Worm (Caenorhabditis elegans) whole organism, L4 larva: ENCODE results near the gene sre-20.

Experiments
- F26F4.8 ChIP-seq: fragments of 200-800 bp; sonication (Bioruptor generic); conservative IDR thresholded peaks from 2 replicates; pipeline ENCODE4 v1.3.6; 2022; ENCODE audit warnings: missing genetic modification characterization, missing compliant biosample characterization
- F44E2.7 ChIP-seq: fragments of 200-800 bp; sonication (Bioruptor generic); IDR thresholded peaks from 2 replicates; pipeline ENCODE4 v2.1.2; 2022; ENCODE audit warnings: missing genetic modification characterization, missing compliant biosample characterization
- T26A8.4 ChIP-seq: fragments of 200-800 bp; sonication (Bioruptor generic); IDR thresholded peaks from 2 replicates; pipeline ENCODE4 v1.3.6; 2022; ENCODE audit warnings: missing genetic modification characterization, missing compliant biosample characterization
- Y105C5A.15 ChIP-seq: fragments of 200-800 bp; sonication (Bioruptor generic); IDR thresholded peaks from 2 replicates; pipeline ENCODE4 v1.3.6; 2022; ENCODE audit warnings: missing genetic modification characterization, missing compliant biosample characterization
- ZK546.5 ChIP-seq, 2 experiments: sonication (generic microtip); optimal IDR thresholded peaks; 2 replicates each; lab custom pipeline; 2017; ENCODE audit warnings: missing biosample characterization in 2 of 2, missing genetic modification characterization in 2 of 2
- aha-1 ChIP-seq: fragments of 150-350 bp; peaks from one replicate; lab custom pipeline; 2014; ENCODE audit warnings: missing biosample characterization, missing genetic modification characterization
- ceh-28 ChIP-seq: fragments of 150-350 bp; optimal IDR thresholded peaks from 2 replicates; lab custom pipeline; 2014; ENCODE audit warnings: missing biosample characterization, missing genetic modification reagents, missing genetic modification characterization
- ceh-32 ChIP-seq: sonication (generic microtip); optimal IDR thresholded peaks from 2 replicates; lab custom pipeline; 2016; ENCODE audit warnings: mild to moderate bottlenecking, missing genetic modification characterization, missing compliant biosample characterization; ENCODE audit not compliant: poor library complexity
- ceh-44 ChIP-seq: fragments of 200-800 bp; sonication (Bioruptor generic); IDR thresholded peaks from 2 replicates; pipeline ENCODE4 v1.3.6; 2022; ENCODE audit warnings: missing genetic modification reagents, missing genetic modification characterization, missing compliant biosample characterization
- ceh-62 ChIP-seq: sonication (generic microtip); optimal IDR thresholded peaks from 2 replicates; lab custom pipeline; 2017; ENCODE audit warnings: missing biosample characterization, missing genetic modification characterization
- ceh-82 ChIP-seq: sonication (generic microtip); optimal IDR thresholded peaks from 2 replicates; lab custom pipeline; 2017; ENCODE audit warnings: missing biosample characterization, missing genetic modification characterization
- ces-1 ChIP-seq: fragments of 150-350 bp; sonication (generic microtip); optimal IDR thresholded peaks from 4 replicates; lab custom pipeline; 2014; ENCODE audit warnings: missing biosample characterization, missing genetic modification reagents, missing genetic modification characterization
- daf-16 ChIP-seq, 3 experiments: sonication (generic microtip); optimal IDR thresholded peaks; 2 replicates each; lab custom pipeline; 2016 to 2017; ENCODE audit warnings: missing genetic modification characterization in 3 of 3, missing genetic modification reagents in 3 of 3, mild to moderate bottlenecking in 2 of 3, missing compliant biosample characterization in 2 of 3, missing biosample characterization in 1 of 3, moderate library complexity in 1 of 3
- daf-8 ChIP-seq: fragments of 200-800 bp; sonication (Bioruptor generic); IDR thresholded peaks from 2 replicates; pipeline ENCODE4 v1.3.6; 2022; ENCODE audit warnings: missing genetic modification characterization, missing compliant biosample characterization
- dmd-6 ChIP-seq: fragments of 200-800 bp; sonication (Bioruptor generic); IDR thresholded peaks from 2 replicates; pipeline ENCODE4 v1.3.6; 2022; ENCODE audit warnings: missing genetic modification reagents, missing genetic modification characterization, missing compliant biosample characterization
- dmd-9 ChIP-seq: fragments of 200-800 bp; sonication (Bioruptor generic); IDR thresholded peaks from 2 replicates; pipeline ENCODE4 v1.3.6; 2022; ENCODE audit warnings: missing genetic modification reagents, missing genetic modification characterization, missing compliant biosample characterization
- dve-1 ChIP-seq: sonication (generic microtip); optimal IDR thresholded peaks from 2 replicates; lab custom pipeline; 2017; ENCODE audit warnings: antibody characterized with exemption, mild to moderate bottlenecking, missing genetic modification characterization, missing compliant biosample characterization; ENCODE audit not compliant: insufficient read depth
- fkh-10 ChIP-seq: fragments of 150-350 bp; optimal IDR thresholded peaks from 2 replicates; lab custom pipeline; 2014; ENCODE audit warnings: missing biosample characterization, missing genetic modification reagents, missing genetic modification characterization
- gei-8 ChIP-seq: fragments of 200-800 bp; sonication (Bioruptor generic); optimal IDR thresholded peaks from 2 replicates; lab custom pipeline; 2018; ENCODE audit warnings: mild to moderate bottlenecking, missing genetic modification characterization, missing compliant biosample characterization
- hlh-11 ChIP-seq: fragments of 200-800 bp; sonication (Bioruptor generic); optimal IDR thresholded peaks from 2 replicates; lab custom pipeline; 2018; ENCODE audit warnings: mild to moderate bottlenecking, missing genetic modification characterization, missing compliant biosample characterization
- lin-1 ChIP-seq: fragments of 200-800 bp; sonication (Bioruptor generic); IDR thresholded peaks from 2 replicates; pipeline ENCODE4 v1.3.6; 2022; ENCODE audit warnings: missing genetic modification reagents, missing genetic modification characterization, missing compliant biosample characterization
- lin-39 ChIP-seq: fragments of 150-350 bp; optimal IDR thresholded peaks from 2 replicates; lab custom pipeline; 2014; ENCODE audit warnings: missing biosample characterization, missing genetic modification reagents, missing genetic modification characterization
- lsy-2 ChIP-seq, 2 experiments: fragments of 150-350 bp in 1 of 2; sonication (generic microtip) in 1 of 2; optimal IDR thresholded peaks; 2 replicates each; lab custom pipeline; 2014 to 2017; ENCODE audit warnings: missing biosample characterization in 2 of 2, missing genetic modification characterization in 2 of 2
- madf-5 ChIP-seq, 2 experiments: fragments of 200-800 bp; sonication (Bioruptor generic); IDR thresholded peaks; 2 replicates each; pipeline ENCODE4 v1.3.6; 2022; ENCODE audit warnings: missing compliant biosample characterization in 2 of 2, missing genetic modification characterization in 2 of 2
- mep-1 ChIP-seq: fragments of 150-350 bp; sonication (generic microtip); optimal IDR thresholded peaks from 3 replicates; lab custom pipeline; 2014; ENCODE audit warnings: missing biosample characterization, missing genetic modification characterization
- mes-2 ChIP-seq: sonication (generic microtip); optimal IDR thresholded peaks from 2 replicates; lab custom pipeline; 2016; ENCODE audit warnings: missing genotype, mild to moderate bottlenecking, missing genetic modification characterization, missing compliant biosample characterization; ENCODE audit not compliant: poor library complexity, severe bottlenecking
- mxl-2 ChIP-seq: fragments of 200-800 bp; sonication (Bioruptor generic); conservative IDR thresholded peaks from 2 replicates; pipeline ENCODE4 v1.3.6; 2022; ENCODE audit warnings: missing genetic modification reagents, missing genetic modification characterization, missing compliant biosample characterization
- nhr-28 ChIP-seq: fragments of 150-350 bp; optimal IDR thresholded peaks from 2 replicates; lab custom pipeline; 2014; ENCODE audit warnings: missing biosample characterization, missing genetic modification characterization
- nhr-41 ChIP-seq: fragments of 200-800 bp; sonication (Bioruptor generic); IDR thresholded peaks from 2 replicates; pipeline ENCODE4 v1.3.6; 2022; ENCODE audit warnings: missing genetic modification reagents, missing genetic modification characterization, missing compliant biosample characterization
- nhr-6 ChIP-seq: fragments of 150-350 bp; optimal IDR thresholded peaks from 2 replicates; lab custom pipeline; 2014; ENCODE audit warnings: missing biosample characterization, missing genetic modification characterization
- nhr-76 ChIP-seq: fragments of 150-350 bp; optimal IDR thresholded peaks from 2 replicates; lab custom pipeline; 2014; ENCODE audit warnings: missing biosample characterization, missing genetic modification characterization
- pha-4 ChIP-seq, 2 experiments: fragments of 150-350 bp in 1 of 2; fragments of 200-800 bp in 1 of 2; sonication (Bioruptor generic) in 1 of 2; IDR thresholded peaks in 1 of 2; optimal IDR thresholded peaks in 1 of 2; 2 replicates each; pipeline versions ENCODE4 v1.3.6 to Lab custom; 2014 to 2022; ENCODE audit warnings: missing genetic modification characterization in 2 of 2, missing genetic modification reagents in 2 of 2, missing biosample characterization in 1 of 2, missing compliant biosample characterization in 1 of 2
- pqm-1 ChIP-seq: sonication (generic microtip); optimal IDR thresholded peaks from 2 replicates; lab custom pipeline; 2017; ENCODE audit warnings: missing biosample characterization, missing genetic modification characterization
- saeg-2 ChIP-seq: fragments of 200-800 bp; sonication (Bioruptor generic); IDR thresholded peaks from 2 replicates; pipeline ENCODE4 v1.3.6; 2022; ENCODE audit warnings: missing genetic modification reagents, missing genetic modification characterization, missing compliant biosample characterization
- sdz-12 ChIP-seq: fragments of 200-800 bp; sonication (Bioruptor generic); optimal IDR thresholded peaks from 2 replicates; lab custom pipeline; 2018; ENCODE audit warnings: mild to moderate bottlenecking, missing genetic modification characterization, missing compliant biosample characterization
- skn-1 ChIP-seq: fragments of 150-350 bp; optimal IDR thresholded peaks from 2 replicates; lab custom pipeline; 2014; ENCODE audit warnings: missing biosample characterization, missing genetic modification characterization
- spr-3 ChIP-seq: fragments of 200-800 bp; sonication (Bioruptor generic); optimal IDR thresholded peaks from 2 replicates; lab custom pipeline; 2018; ENCODE audit warnings: mild to moderate bottlenecking, missing genetic modification characterization, missing compliant biosample characterization
- unc-130 ChIP-seq: sonication (generic microtip); optimal IDR thresholded peaks from 2 replicates; lab custom pipeline; 2016; ENCODE audit warnings: missing genetic modification reagents, missing genetic modification characterization, missing compliant biosample characterization
- zfp-2 ChIP-seq: sonication (generic microtip); optimal IDR thresholded peaks from 2 replicates; lab custom pipeline; 2016; ENCODE audit warnings: mild to moderate bottlenecking, missing genetic modification characterization, missing compliant biosample characterization
- zfp-3 ChIP-seq: fragments of 200-800 bp; sonication (Bioruptor generic); conservative IDR thresholded peaks from 2 replicates; pipeline ENCODE4 v1.3.6; 2022; ENCODE audit warnings: missing genetic modification reagents, missing genetic modification characterization, missing compliant biosample characterization
- ztf-7 ChIP-seq: fragments of 150-350 bp; optimal IDR thresholded peaks from 2 replicates; lab custom pipeline; 2014; ENCODE audit warnings: missing biosample characterization, missing genetic modification characterization

The sre-20 gene

DNA sequence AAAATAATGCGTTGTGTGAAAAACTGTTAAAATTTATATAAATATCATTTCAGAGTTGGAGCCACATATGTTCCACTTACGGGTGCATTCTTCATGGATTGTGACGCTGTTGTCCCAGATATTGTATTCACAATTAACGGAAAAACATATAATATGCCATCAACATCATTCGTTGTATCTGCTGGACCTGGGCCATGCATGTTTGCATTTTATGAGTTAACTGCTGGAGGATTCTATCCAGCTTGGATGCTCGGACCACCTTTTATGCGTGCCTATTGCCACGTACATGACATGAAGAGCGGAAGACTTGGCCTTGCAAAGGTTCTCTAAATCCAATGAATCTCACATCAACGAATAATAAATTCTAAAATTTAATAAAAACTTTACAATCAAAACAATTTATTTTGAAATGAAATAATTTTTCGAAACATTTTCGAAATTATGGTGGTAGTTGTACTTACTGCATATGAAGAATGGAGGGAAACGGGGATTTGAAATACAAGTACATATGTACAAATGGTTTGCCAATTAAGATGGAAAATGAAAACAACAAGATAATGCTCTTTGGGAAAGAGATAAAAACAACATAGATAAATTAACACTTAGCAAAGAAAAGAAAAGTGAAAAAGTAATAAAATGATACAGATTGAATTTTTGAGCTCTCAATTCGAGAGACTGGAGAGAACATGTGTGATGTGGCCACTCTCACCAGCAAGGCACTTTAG, 40.8 kb downstream of the sre-20 start (continued):
- TF ChIP-seq sdz-12 (GFP tag; lab: Kevin White, UChicago) (no peak), ceh-32 (no peak), zfp-3 (GFP tag; lab: Robert Waterston, UW) (no peak), unc-130 (GFP tag; lab: Kevin White, UChicago) (no peak), F26F4.8 (GFP tag; lab: Robert Waterston, UW) (no peak), pha-4 (GFP tag; IDR thresholded peaks at IDR 0.05; lab: Robert Waterston, UW) (no peak), pha-4 (tag; optimal IDR thresholded peaks at IDR 0.05; lab: Kevin White, UChicago) (no peak), daf-16 (GFP tag; optimal IDR thresholded peaks at IDR 0.05; lab: Kevin White, UChicago) (no peak), daf-16 (tag; optimal IDR thresholded peaks at IDR 0.05; lab: Kevin White, UChicago) (no peak)
- TF ChIP-seq, all 104 proteins: peak for 9

DNA sequence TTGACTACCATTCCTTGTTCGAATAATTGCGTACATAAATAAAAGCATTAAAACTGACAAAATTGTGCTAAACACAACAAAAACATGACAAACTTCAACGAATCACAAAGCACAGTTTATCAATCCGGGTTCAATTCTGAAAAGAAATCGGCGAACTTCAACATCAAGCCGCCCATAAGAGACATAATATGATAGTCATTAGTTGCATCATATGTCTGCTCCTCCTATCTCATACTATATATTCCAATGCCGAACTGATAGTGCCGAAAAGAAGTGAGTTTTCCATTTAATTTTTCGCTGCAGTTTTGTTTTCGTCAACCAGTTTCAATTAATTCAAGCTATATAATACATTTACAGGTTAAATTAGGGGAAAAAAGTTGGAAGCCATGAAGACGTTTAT, 43.1 kb downstream of the sre-20 start, which contains the start of gene hrg-7:
Gene hrg-7 (plus strand): TSS at position 358 of the 400 bp plus-strand sequence.
- TF ChIP-seq ceh-28 (tag; lab: Kevin White, UChicago), result no peak
- no peak for TF ChIP-seq pha-4 (GFP tag; IDR thresholded peaks at IDR 0.05; lab: Robert Waterston, UW)
- no peak for TF ChIP-seq pha-4 (tag; optimal IDR thresholded peaks at IDR 0.05; lab: Kevin White, UChicago)
- no peak for TF ChIP-seq nhr-76 (tag; lab: Kevin White, UChicago)
- no peak for TF ChIP-seq T26A8.4
- TF ChIP-seq daf-8, result no peak
- no peak for TF ChIP-seq lin-39 (tag; lab: Kevin White, UChicago)
- no peak for TF ChIP-seq saeg-2
- peak; percentile 69 for TF ChIP-seq nhr-28 (tag; lab: Kevin White, UChicago)
- no peak for TF ChIP-seq F44E2.7 (GFP tag; lab: Robert Waterston, UW)
- peak; percentile 64 for TF ChIP-seq dve-1 (tag; lab: Kevin White, UChicago)
- TF ChIP-seq ceh-32, result no peak
- no peak for TF ChIP-seq ces-1 (GFP tag; lab: Kevin White, UChicago)
- no peak for TF ChIP-seq ceh-82 (tag; lab: Kevin White, UChicago)
- TF ChIP-seq skn-1 (tag; lab: Kevin White, UChicago), result no peak
- TF ChIP-seq madf-5 (GFP tag; IDR thresholded peaks at IDR 0.05; lab: Robert Waterston, UW), result no peak
- no peak for TF ChIP-seq dmd-9 (GFP tag; lab: Robert Waterston, UW)
- TF ChIP-seq dmd-6 (GFP tag; lab: Robert Waterston, UW), result peak; percentile 39; the same call in 1 of the 2 replicates
- TF ChIP-seq lsy-2 (tag; optimal IDR thresholded peaks at IDR 0.05; lab: Kevin White, UChicago), result peak in 1 of 2 experiments; percentile 10
- no peak for TF ChIP-seq gei-8
- no peak for TF ChIP-seq ceh-62 (tag; lab: Kevin White, UChicago)
- TF ChIP-seq ZK546.5 (tag; optimal IDR thresholded peaks at IDR 0.05; lab: Kevin White, UChicago), result no peak
- TF ChIP-seq lin-1 (GFP tag; lab: Robert Waterston, UW), result no peak
- TF ChIP-seq zfp-2 (tag; lab: Kevin White, UChicago), result no peak
- no peak for TF ChIP-seq mxl-2 (GFP tag; lab: Robert Waterston, UW)
- TF ChIP-seq hlh-11 (tag; lab: Kevin White, UChicago), result peak; percentile 51
- peak; percentile 10 for TF ChIP-seq mep-1 (tag; lab: Kevin White, UChicago)
- no peak for TF ChIP-seq mes-2 (tag; lab: Kevin White, UChicago)
- no peak for TF ChIP-seq Y105C5A.15 (GFP tag; lab: Robert Waterston, UW)
- TF ChIP-seq nhr-41 (GFP tag; lab: Robert Waterston, UW), result no peak
- no peak for TF ChIP-seq daf-16 (GFP tag; optimal IDR thresholded peaks at IDR 0.05; lab: Kevin White, UChicago)
- peak; percentile 63 for TF ChIP-seq daf-16 (tag; optimal IDR thresholded peaks at IDR 0.05; lab: Kevin White, UChicago)
- TF ChIP-seq nhr-6, result peak; percentile 40
- TF ChIP-seq ceh-44 (GFP tag; lab: Robert Waterston, UW), result no peak
- peak; percentile 81 for TF ChIP-seq pqm-1 (tag; lab: Kevin White, UChicago)
- TF ChIP-seq spr-3 (GFP tag; lab: Kevin White, UChicago), result no peak
- TF ChIP-seq aha-1 (tag; lab: Kevin White, UChicago), result no peak
- TF ChIP-seq ztf-7 (tag; lab: Kevin White, UChicago), result peak; percentile 96
- TF ChIP-seq fkh-10 (GFP tag; lab: Kevin White, UChicago), result no peak
